Worm (Caenorhabditis elegans) whole organism, late embryonic: Measurements from ENCODE around the gene cpg-23.

Experiments used
- ceh-14 ChIP-seq: sonication (generic microtip); optimal IDR thresholded peaks from 2 replicates; lab custom pipeline; 2016; ENCODE audit warnings: missing genotype, missing genetic modification characterization, missing compliant biosample characterization
- hlh-8 ChIP-seq: sonication (generic microtip); optimal IDR thresholded peaks from 2 replicates; lab custom pipeline; 2016; ENCODE audit warnings: missing genotype, missing genetic modification characterization, missing compliant biosample characterization

- TF ChIP-seq hlh-8 (tag; lab: Kevin White, UChicago): no peak
- no peak for TF ChIP-seq ceh-14 (tag; lab: Kevin White, UChicago)
Observed at ce11 chrV:19153806-19154205, 13.2 kb downstream of the cpg-23 start, which contains the start of gene tsp-13.
